Fruit fly (Drosophila melanogaster) whole organism, embryonic: ENCODE data around the gene amos.

Experiments used
- Abd-B ChIP-seq: fragments of 200-800 bp; sonication (Bioruptor generic); optimal IDR thresholded peaks from 2 replicates; lab custom pipeline; 2018; ENCODE audit warnings: missing biosample characterization, mild to moderate bottlenecking, missing genetic modification characterization, moderate library complexity
- B-H1 ChIP-seq: fragments of 200-800 bp; sonication (Bioruptor generic); IDR thresholded peaks from 3 replicates; pipeline ENCODE4 v1.3.6; 2022; ENCODE audit warnings: missing biosample characterization, missing genetic modification characterization
- Blimp-1 ChIP-seq: fragments of 200-800 bp; sonication (Bioruptor generic); optimal IDR thresholded peaks from 3 replicates; lab custom pipeline; 2018; ENCODE audit warnings: missing biosample characterization, missing genetic modification characterization, mild to moderate bottlenecking, moderate library complexity, missing genetic modification reagents
- CG10321 ChIP-seq: fragments of 200-800 bp; sonication (Bioruptor generic); IDR thresholded peaks from 2 replicates; pipeline ENCODE4 v1.3.6; 2022; ENCODE audit warnings: missing biosample characterization, missing genetic modification characterization
- CG10543 ChIP-seq: fragments of 200-800 bp; sonication (Bioruptor generic); optimal IDR thresholded peaks from 3 replicates; lab custom pipeline; 2017; ENCODE audit warnings: missing biosample characterization, mild to moderate bottlenecking, missing genetic modification characterization, moderate library complexity
- CG11398 ChIP-seq: fragments of 200-800 bp; sonication (Bioruptor generic); optimal IDR thresholded peaks from 2 replicates; lab custom pipeline; 2016; ENCODE audit warnings: missing biosample characterization, missing genetic modification characterization
- CG12236 ChIP-seq: fragments of 200-800 bp; sonication (Bioruptor generic); optimal IDR thresholded peaks from 2 replicates; lab custom pipeline; 2016; ENCODE audit warnings: missing biosample characterization, missing genetic modification characterization
- CG12744 ChIP-seq: fragments of 200-800 bp; sonication (Bioruptor generic); optimal IDR thresholded peaks from 2 replicates; lab custom pipeline; 2016; ENCODE audit warnings: missing biosample characterization, missing genetic modification characterization
- CG13123 ChIP-seq: fragments of 200-800 bp; sonication (Bioruptor generic); optimal IDR thresholded peaks from 2 replicates; lab custom pipeline; 2016; ENCODE audit warnings: missing biosample characterization, missing genetic modification characterization
- CG13287 ChIP-seq: fragments of 200-800 bp; sonication (Bioruptor generic); IDR thresholded peaks from 2 replicates; pipeline ENCODE4 v1.3.6; 2022; ENCODE audit warnings: missing biosample characterization, missing genetic modification characterization; ENCODE audit not compliant: partially characterized antibody
- CG13894 ChIP-seq: fragments of 200-800 bp; sonication (Bioruptor generic); optimal IDR thresholded peaks from 3 replicates; lab custom pipeline; 2018; ENCODE audit warnings: missing biosample characterization, mild to moderate bottlenecking, missing genetic modification characterization, moderate library complexity
- CG1603 ChIP-seq: fragments of 200-800 bp; sonication (Bioruptor generic); optimal IDR thresholded peaks from 2 replicates; lab custom pipeline; 2019; ENCODE audit warnings: missing biosample characterization, mild to moderate bottlenecking, missing genetic modification characterization, moderate library complexity
- CG16779 ChIP-seq: fragments of 200-800 bp; sonication (Bioruptor generic); IDR thresholded peaks from 2 replicates; pipeline ENCODE4 v1.3.6; 2022; ENCODE audit warnings: missing biosample characterization, missing genetic modification characterization
- CG16863 ChIP-seq: fragments of 200-800 bp; sonication (Bioruptor generic); optimal IDR thresholded peaks from 3 replicates; lab custom pipeline; 2016; ENCODE audit warnings: missing biosample characterization, missing genetic modification characterization
- CG17361 ChIP-seq: fragments of 200-800 bp; sonication (Bioruptor generic); IDR thresholded peaks from 3 replicates; pipeline ENCODE4 v1.3.6; 2022; ENCODE audit warnings: missing biosample characterization, missing genetic modification characterization
- CG18262 ChIP-seq: fragments of 200-800 bp; optimal IDR thresholded peaks from 3 replicates; lab custom pipeline; 2019; ENCODE audit warnings: missing biosample characterization, mild to moderate bottlenecking, missing genetic modification characterization, moderate library complexity
- CG2202 ChIP-seq: fragments of 200-800 bp; sonication (Bioruptor generic); optimal IDR thresholded peaks from 2 replicates; lab custom pipeline; 2018; ENCODE audit warnings: missing biosample characterization, mild to moderate bottlenecking, missing genetic modification characterization
- CG31224 ChIP-seq: fragments of 200-800 bp; sonication (Bioruptor generic); IDR thresholded peaks from 2 replicates; pipeline ENCODE4 v1.3.6; 2022; ENCODE audit warnings: missing biosample characterization, missing genetic modification characterization
- CG33557 ChIP-seq: fragments of 200-800 bp; sonication (Bioruptor generic); optimal IDR thresholded peaks from 2 replicates; lab custom pipeline; 2019; ENCODE audit warnings: missing biosample characterization, mild to moderate bottlenecking, missing genetic modification characterization, moderate library complexity
- CG34376 ChIP-seq: fragments of 200-800 bp; sonication (Bioruptor generic); optimal IDR thresholded peaks from 2 replicates; lab custom pipeline; 2018; ENCODE audit warnings: missing biosample characterization, mild to moderate bottlenecking, missing genetic modification characterization
- CG3847 ChIP-seq: fragments of 200-800 bp; sonication (Bioruptor generic); IDR thresholded peaks from 2 replicates; pipeline ENCODE4 v1.3.6; 2022; ENCODE audit warnings: missing biosample characterization, missing genetic modification characterization
- CG6791 ChIP-seq: fragments of 200-800 bp; sonication (Bioruptor generic); IDR thresholded peaks from 3 replicates; pipeline ENCODE4 v1.3.6; 2022; ENCODE audit warnings: missing biosample characterization, missing genetic modification characterization; ENCODE audit not compliant: partially characterized antibody
- CG7963 ChIP-seq: fragments of 200-800 bp; sonication (Bioruptor generic); IDR thresholded peaks from 3 replicates; pipeline ENCODE4 v1.3.6; 2022; ENCODE audit warnings: missing biosample characterization, missing genetic modification characterization; ENCODE audit not compliant: partially characterized antibody
- Dbx ChIP-seq: fragments of 200-800 bp; sonication (Bioruptor generic); IDR thresholded peaks from 3 replicates; pipeline ENCODE4 v1.3.6; 2022; ENCODE audit warnings: missing biosample characterization, missing genetic modification characterization
- Ets65A ChIP-seq: fragments of 200-800 bp; sonication (Bioruptor generic); peaks from one replicate; lab custom pipeline; 2016; ENCODE audit warnings: missing biosample characterization, missing genetic modification characterization
- Fer2 ChIP-seq: fragments of 200-800 bp; sonication (Bioruptor generic); optimal IDR thresholded peaks from 2 replicates; lab custom pipeline; 2018; ENCODE audit warnings: missing biosample characterization, mild to moderate bottlenecking, missing genetic modification characterization, moderate library complexity
- Hsf ChIP-seq: fragments of 200-800 bp; sonication (Bioruptor generic); optimal IDR thresholded peaks from 3 replicates; lab custom pipeline; 2016; ENCODE audit warnings: missing biosample characterization, missing genetic modification characterization
- Lpt ChIP-seq: fragments of >200 bp; optimal IDR thresholded peaks from 2 replicates; lab custom pipeline; 2018; ENCODE audit warnings: missing biosample characterization, missing genetic modification characterization
- Poxn ChIP-seq: fragments of 200-800 bp; sonication (Bioruptor generic); IDR thresholded peaks from 2 replicates; pipeline ENCODE4 v1.3.6; 2022; ENCODE audit warnings: missing biosample characterization, missing genetic modification characterization
- Trl ChIP-seq, 3 experiments: fragments of >200 bp in 2 of 3; fragments of 200-800 bp in 1 of 3; sonication (Bioruptor generic) in 1 of 3; optimal IDR thresholded peaks; 2 replicates in 1 of 3; 3 replicates in 2 of 3; lab custom pipeline; 2016 to 2017; ENCODE audit warnings: missing biosample characterization in 1 of 3, missing genetic modification characterization in 1 of 3
- ab ChIP-seq: fragments of 200-800 bp; sonication (Bioruptor generic); optimal IDR thresholded peaks from 2 replicates; lab custom pipeline; 2016; ENCODE audit warnings: missing biosample characterization, missing genetic modification characterization
- ara ChIP-seq: fragments of 200-800 bp; sonication (Bioruptor generic); IDR thresholded peaks from 2 replicates; pipeline ENCODE4 v1.3.6; 2022; ENCODE audit warnings: missing biosample characterization, missing genetic modification characterization
- bcd ChIP-seq: fragments of 200-800 bp; sonication (Bioruptor generic); optimal IDR thresholded peaks from 2 replicates; lab custom pipeline; 2017; ENCODE audit warnings: missing biosample characterization, mild to moderate bottlenecking, missing genetic modification characterization
- chinmo ChIP-seq: fragments of 200-800 bp; sonication (Bioruptor generic); IDR thresholded peaks from 4 replicates; pipeline ENCODE4 v1.3.6; 2022; ENCODE audit warnings: missing biosample characterization, missing genetic modification characterization; ENCODE audit not compliant: partially characterized antibody
- eyg ChIP-seq: fragments of 200-800 bp; sonication (Bioruptor generic); optimal IDR thresholded peaks from 3 replicates; lab custom pipeline; 2016; ENCODE audit warnings: missing biosample characterization, missing genetic modification characterization
- fd102C ChIP-seq: fragments of 200-800 bp; sonication (Bioruptor generic); optimal IDR thresholded peaks from 2 replicates; lab custom pipeline; 2018; ENCODE audit warnings: missing biosample characterization, mild to moderate bottlenecking, missing genetic modification characterization, moderate library complexity
- grn ChIP-seq: fragments of 200-800 bp; sonication (Bioruptor generic); optimal IDR thresholded peaks from 3 replicates; lab custom pipeline; 2017; ENCODE audit warnings: missing biosample characterization, missing genetic modification characterization
- ind ChIP-seq: fragments of 200-800 bp; sonication (Bioruptor generic); optimal IDR thresholded peaks from 3 replicates; lab custom pipeline; 2016; ENCODE audit warnings: missing biosample characterization, missing genetic modification characterization
- klu ChIP-seq: fragments of 200-800 bp; sonication (Bioruptor generic); IDR thresholded peaks from 2 replicates; pipeline ENCODE4 v1.3.6; 2022; ENCODE audit warnings: missing biosample characterization, missing genetic modification characterization
- kni ChIP-seq: fragments of 200-800 bp; sonication (Bioruptor generic); optimal IDR thresholded peaks from 3 replicates; lab custom pipeline; 2017; ENCODE audit warnings: mild to moderate bottlenecking, missing biosample characterization, missing genetic modification reagents, missing genetic modification characterization
- mirr ChIP-seq: fragments of 200-800 bp; sonication (Bioruptor generic); optimal IDR thresholded peaks from 3 replicates; lab custom pipeline; 2018; ENCODE audit warnings: missing biosample characterization, mild to moderate bottlenecking, missing genetic modification characterization
- org-1 ChIP-seq: fragments of 200-800 bp; sonication (Bioruptor generic); optimal IDR thresholded peaks from 2 replicates; lab custom pipeline; 2017; ENCODE audit warnings: missing biosample characterization, missing genetic modification characterization
- pb ChIP-seq: fragments of 200-800 bp; sonication (Bioruptor generic); optimal IDR thresholded peaks from 3 replicates; lab custom pipeline; 2016; ENCODE audit warnings: missing biosample characterization, missing genetic modification characterization
- psq ChIP-seq: fragments of 200-800 bp; sonication (Bioruptor generic); optimal IDR thresholded peaks from 2 replicates; lab custom pipeline; 2017; ENCODE audit warnings: missing biosample characterization, missing genetic modification characterization
- sens-2 ChIP-seq: fragments of 200-800 bp; sonication (Bioruptor generic); IDR thresholded peaks from 2 replicates; pipeline ENCODE4 v1.3.6; 2022; ENCODE audit warnings: missing biosample characterization, missing genetic modification characterization
- sima ChIP-seq: fragments of 200-800 bp; sonication (Bioruptor generic); optimal IDR thresholded peaks from 2 replicates; lab custom pipeline; 2016; ENCODE audit warnings: missing biosample characterization, missing genetic modification characterization
- slbo ChIP-seq: fragments of 200-800 bp; sonication (Bioruptor generic); IDR thresholded peaks from 2 replicates; pipeline ENCODE4 v1.3.6; 2022; ENCODE audit warnings: missing biosample characterization, missing genetic modification characterization
- sob ChIP-seq: fragments of 200-800 bp; sonication (Bioruptor generic); IDR thresholded peaks from 2 replicates; pipeline ENCODE4 v1.3.6; 2022; ENCODE audit warnings: missing biosample characterization, missing genetic modification characterization
- sqz ChIP-seq: fragments of 200-800 bp; sonication (Bioruptor generic); optimal IDR thresholded peaks from 3 replicates; lab custom pipeline; 2018; ENCODE audit warnings: missing biosample characterization, mild to moderate bottlenecking, missing genetic modification characterization
- z ChIP-seq: fragments of 200-800 bp; sonication (Bioruptor generic); IDR thresholded peaks from 3 replicates; pipeline ENCODE4 v1.3.6; 2022; ENCODE audit warnings: missing biosample characterization, missing genetic modification characterization
- zf30C ChIP-seq: fragments of 200-800 bp; sonication (Bioruptor generic); optimal IDR thresholded peaks from 3 replicates; lab custom pipeline; 2018; ENCODE audit warnings: missing biosample characterization, mild to moderate bottlenecking, missing genetic modification characterization

The amos gene

dm6 chr2L:18604986-18605385, 8.3 kb upstream of the amos start, which contains the start of gene CG10413 (continued):
- no peak for TF ChIP-seq CG6791
- peak; percentile 96 for TF ChIP-seq Abd-B (GFP tag; lab: Kevin White, UChicago)
- TF ChIP-seq CG1603, result peak; percentile 96
- TF ChIP-seq CG33557 (GFP tag; lab: Kevin White, UChicago), result peak; percentile 97
- TF ChIP-seq CG7963 (GFP tag; lab: Robert Waterston, UW), result no peak
- peak; percentile 98 for TF ChIP-seq CG34376
- peak; percentile 98 for TF ChIP-seq CG3847 (GFP tag; lab: Robert Waterston, UW)
- peak; percentile 95 for TF ChIP-seq Poxn (GFP tag; lab: Robert Waterston, UW)
- TF ChIP-seq Lpt (GFP tag; lab: Kevin White, UChicago), result no peak
- peak; percentile 98 for TF ChIP-seq ind (GFP tag; lab: Kevin White, UChicago)
- peak; percentile 96 for TF ChIP-seq CG16863 (GFP tag; lab: Kevin White, UChicago)
- peak; percentile 99 for TF ChIP-seq Ets65A (GFP tag; lab: Kevin White, UChicago)
- TF ChIP-seq Dbx (GFP tag; lab: Robert Waterston, UW), result peak; percentile 98
- peak; percentile 98 for TF ChIP-seq CG17361 (GFP tag; lab: Robert Waterston, UW)
- TF ChIP-seq CG10321, result peak; percentile 71; the same call in 1 of the 2 replicates
- peak; percentile 95 for TF ChIP-seq CG12236 (GFP tag; lab: Kevin White, UChicago)
- 0 out of 4 replicates have a peak, but pooled peaks have one; percentile 15 for TF ChIP-seq chinmo (GFP tag; lab: Robert Waterston, UW)
- peak; percentile 98 for TF ChIP-seq CG18262 (tag; lab: Kevin White, UChicago)
- peak; percentile 96 for TF ChIP-seq ara (GFP tag; lab: Robert Waterston, UW)
- TF ChIP-seq CG2202 (tag; lab: Kevin White, UChicago), result peak; percentile 98
- TF ChIP-seq sens-2 (GFP tag; lab: Robert Waterston, UW), result peak; percentile 81
- no peak for TF ChIP-seq Trl (optimal IDR thresholded peaks at IDR 0.05; lab: Kevin White, UChicago)
- TF ChIP-seq Trl (GFP tag; optimal IDR thresholded peaks at IDR 0.05; lab: Kevin White, UChicago), result peak; percentile 99
- TF ChIP-seq grn, result peak; percentile 74
- TF ChIP-seq Hsf, result peak; percentile 99
- TF ChIP-seq Fer2 (tag; lab: Kevin White, UChicago), result peak; percentile 98
- TF ChIP-seq klu, result peak; percentile 97
- TF ChIP-seq CG12744 (GFP tag; lab: Kevin White, UChicago), result peak; percentile 98
- TF ChIP-seq CG11398 (GFP tag; lab: Kevin White, UChicago), result peak; percentile 94
- peak; percentile 95 for TF ChIP-seq org-1
- TF ChIP-seq zf30C (GFP tag; lab: Kevin White, UChicago), result peak; percentile 60
- TF ChIP-seq fd102C (GFP tag; lab: Kevin White, UChicago), result peak; percentile 79
- peak; percentile 69; the same call in 1 of the 2 replicates for TF ChIP-seq CG13287 (GFP tag; lab: Robert Waterston, UW)
- peak; percentile 90 for TF ChIP-seq kni (GFP tag; lab: Kevin White, UChicago)
- peak; percentile 95 for TF ChIP-seq B-H1
- TF ChIP-seq CG10543 (GFP tag; lab: Kevin White, UChicago), result peak; percentile 99
- TF ChIP-seq z (GFP tag; lab: Robert Waterston, UW), result peak; percentile 66; the same call in 2 of the 3 replicates
- TF ChIP-seq bcd (GFP tag; lab: Kevin White, UChicago), result peak; percentile 98
- peak; percentile 98 for TF ChIP-seq mirr (GFP tag; lab: Kevin White, UChicago)
- peak; percentile 87 for TF ChIP-seq psq (GFP tag; lab: Kevin White, UChicago)
- no peak for TF ChIP-seq sqz (GFP tag; lab: Kevin White, UChicago)
- peak; percentile 92 for TF ChIP-seq CG13123 (GFP tag; lab: Kevin White, UChicago)
- TF ChIP-seq sob (GFP tag; lab: Robert Waterston, UW), result peak; percentile 98
- peak; percentile 95 for TF ChIP-seq CG16779 (GFP tag; lab: Robert Waterston, UW)
- peak; percentile 96 for TF ChIP-seq CG31224 (GFP tag; lab: Robert Waterston, UW)
- TF ChIP-seq slbo (GFP tag; lab: Robert Waterston, UW), result peak; percentile 98
- peak; percentile 90 for TF ChIP-seq pb (GFP tag; lab: Kevin White, UChicago)
- peak; percentile 96 for TF ChIP-seq Blimp-1 (GFP tag; lab: Kevin White, UChicago)
- peak; percentile 96 for TF ChIP-seq eyg (GFP tag; lab: Kevin White, UChicago)
- TF ChIP-seq ab (GFP tag; lab: Kevin White, UChicago), result peak; percentile 97
- TF ChIP-seq sima, result peak; percentile 87
- TF ChIP-seq CG13894, result peak; percentile 98
